Fruit fly (Drosophila melanogaster) whole organism, embryonic: ENCODE measurements around the gene CG42824.

Source experiments
- CG14441 ChIP-seq: fragments of 200-800 bp; sonication (Bioruptor generic); IDR thresholded peaks from 2 replicates; pipeline ENCODE4 v1.3.6; 2022; ENCODE audit warnings: missing biosample characterization, missing genetic modification characterization
- CG2202 ChIP-seq: fragments of 200-800 bp; sonication (Bioruptor generic); optimal IDR thresholded peaks from 2 replicates; lab custom pipeline; 2018; ENCODE audit warnings: missing biosample characterization, mild to moderate bottlenecking, missing genetic modification characterization
- CG8924 ChIP-seq: fragments of 200-800 bp; optimal IDR thresholded peaks from 3 replicates; lab custom pipeline; 2019; ENCODE audit warnings: missing biosample characterization, mild to moderate bottlenecking, missing genetic modification characterization, moderate library complexity
- NK7.1 ChIP-seq: fragments of 200-800 bp; sonication (Bioruptor generic); optimal IDR thresholded peaks from 3 replicates; lab custom pipeline; 2016; ENCODE audit warnings: missing biosample characterization, missing genetic modification characterization
- ems ChIP-seq: fragments of 200-800 bp; sonication (Bioruptor generic); optimal IDR thresholded peaks from 3 replicates; lab custom pipeline; 2016; ENCODE audit warnings: missing biosample characterization, missing genetic modification characterization
- jigr1 ChIP-seq: fragments of 200-800 bp; sonication (Bioruptor generic); IDR thresholded peaks from 3 replicates; pipeline ENCODE4 v1.3.6; 2022; ENCODE audit warnings: missing biosample characterization, missing genetic modification characterization
- sob ChIP-seq: fragments of 200-800 bp; sonication (Bioruptor generic); IDR thresholded peaks from 2 replicates; pipeline ENCODE4 v1.3.6; 2022; ENCODE audit warnings: missing biosample characterization, missing genetic modification characterization
- tup ChIP-seq: fragments of 200-800 bp; sonication (Bioruptor generic); optimal IDR thresholded peaks from 2 replicates; lab custom pipeline; 2016; ENCODE audit warnings: missing biosample characterization, mild to moderate bottlenecking, missing genetic modification characterization, moderate library complexity

DNA sequence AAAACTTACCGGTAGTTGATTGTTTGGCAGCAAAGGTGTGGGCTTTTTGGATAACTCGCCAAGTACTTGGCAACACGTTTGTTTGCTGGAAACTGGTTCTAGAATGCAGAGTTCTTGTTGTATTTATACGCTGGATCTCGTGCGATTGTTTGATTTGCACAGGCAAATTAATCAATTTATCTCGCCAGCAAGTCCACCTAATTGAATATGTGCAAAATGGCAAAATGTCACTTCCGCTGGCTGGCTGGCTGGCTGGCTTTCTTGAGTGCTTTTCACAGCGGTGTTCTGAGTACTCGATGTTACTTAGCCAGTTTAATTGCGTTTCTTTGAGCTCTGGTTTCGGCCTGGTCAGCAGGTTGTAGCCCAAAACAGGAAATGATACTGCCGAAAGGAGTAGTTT lies 42.4 kb upstream of the CG42824 start, which contains the start of gene Eh:
- no peak for TF ChIP-seq CG2202 (tag; lab: Kevin White, UChicago)
- no peak for TF ChIP-seq tup (GFP tag; lab: Kevin White, UChicago)
- TF ChIP-seq jigr1 (GFP tag; lab: Robert Waterston, UW): no peak
- TF ChIP-seq sob (GFP tag; lab: Robert Waterston, UW): no peak
- no peak for TF ChIP-seq NK7.1
- no peak for TF ChIP-seq CG14441
- no peak for TF ChIP-seq ems
- TF ChIP-seq CG8924 (tag; lab: Kevin White, UChicago): no peak
